Worm (Caenorhabditis elegans) whole organism, mixed stage, embryonic: Measurements from ENCODE around the gene fbxa-143.

Experiments used
- M03D4.4 ChIP-seq: sonication (generic microtip); optimal IDR thresholded peaks from 2 replicates; lab custom pipeline; 2017; ENCODE audit warnings: mild to moderate bottlenecking, missing genetic modification characterization, missing compliant biosample characterization
- bed-3 ChIP-seq: fragments of 200-800 bp; sonication (Bioruptor generic); optimal IDR thresholded peaks from 3 replicates; lab custom pipeline; 2018; ENCODE audit warnings: mild to moderate bottlenecking, missing genetic modification characterization, moderate library complexity, missing compliant biosample characterization
- blmp-1 ChIP-seq: fragments of 150-350 bp; optimal IDR thresholded peaks from 2 replicates; lab custom pipeline; 2014; ENCODE audit warnings: missing biosample characterization, missing genetic modification characterization
- ceh-43 ChIP-seq: fragments of 200-800 bp; sonication (Bioruptor generic); optimal IDR thresholded peaks from 2 replicates; lab custom pipeline; 2018; ENCODE audit warnings: mild to moderate bottlenecking, missing genetic modification characterization, moderate library complexity, missing compliant biosample characterization
- ceh-83 ChIP-seq: fragments of 200-800 bp; sonication (Bioruptor generic); optimal IDR thresholded peaks from 2 replicates; lab custom pipeline; 2018; ENCODE audit warnings: mild to moderate bottlenecking, missing genetic modification characterization, missing compliant biosample characterization
- ces-1 ChIP-seq: fragments of 150-350 bp; optimal IDR thresholded peaks from 2 replicates; lab custom pipeline; 2014; ENCODE audit warnings: missing biosample characterization, missing genetic modification reagents, missing genetic modification characterization
- cnd-1 ChIP-seq: fragments of 200-800 bp; sonication (Bioruptor generic); optimal IDR thresholded peaks from 2 replicates; lab custom pipeline; 2018; ENCODE audit warnings: mild to moderate bottlenecking, missing genetic modification characterization, missing compliant biosample characterization
- drap-1 ChIP-seq: fragments of 200-800 bp; sonication (Bioruptor generic); optimal IDR thresholded peaks from 3 replicates; lab custom pipeline; 2018; ENCODE audit warnings: mild to moderate bottlenecking, missing genetic modification characterization, missing compliant biosample characterization
- elt-1 ChIP-seq: sonication (generic microtip); optimal IDR thresholded peaks from 2 replicates; lab custom pipeline; 2017; ENCODE audit warnings: missing genetic modification characterization, mild to moderate bottlenecking, missing compliant biosample characterization, antibody characterized with exemption, moderate library complexity, borderline replicate concordance; ENCODE audit not compliant: insufficient read depth
- elt-3 ChIP-seq: fragments of 150-350 bp; optimal IDR thresholded peaks from 2 replicates; lab custom pipeline; 2014; ENCODE audit warnings: missing biosample characterization, missing genetic modification characterization
- flh-1 ChIP-seq: fragments of 200-800 bp; sonication (Bioruptor generic); optimal IDR thresholded peaks from 2 replicates; lab custom pipeline; 2018; ENCODE audit warnings: mild to moderate bottlenecking, missing genetic modification characterization, moderate library complexity, missing compliant biosample characterization
- ham-2 ChIP-seq: fragments of 200-800 bp; sonication (Bioruptor generic); optimal IDR thresholded peaks from 2 replicates; lab custom pipeline; 2018; ENCODE audit warnings: mild to moderate bottlenecking, missing genetic modification characterization, missing compliant biosample characterization
- hlh-1 ChIP-seq: fragments of 150-350 bp; optimal IDR thresholded peaks from 2 replicates; lab custom pipeline; 2014; ENCODE audit warnings: missing biosample characterization, missing genetic modification reagents, missing genetic modification characterization
- lin-13 ChIP-seq: fragments of 150-350 bp; optimal IDR thresholded peaks from 2 replicates; lab custom pipeline; 2014; ENCODE audit warnings: missing biosample characterization, missing genetic modification characterization
- lin-32 ChIP-seq: fragments of 200-800 bp; sonication (Bioruptor generic); optimal IDR thresholded peaks from 2 replicates; lab custom pipeline; 2018; ENCODE audit warnings: mild to moderate bottlenecking, missing genetic modification characterization, missing compliant biosample characterization
- lsy-2 ChIP-seq: fragments of 150-350 bp; optimal IDR thresholded peaks from 2 replicates; lab custom pipeline; 2014; ENCODE audit warnings: missing biosample characterization, missing genetic modification characterization
- mep-1 ChIP-seq: fragments of 150-350 bp; optimal IDR thresholded peaks from 2 replicates; lab custom pipeline; 2017; ENCODE audit warnings: missing biosample characterization, missing genetic modification reagents, missing genetic modification characterization, inconsistent platforms
- mls-2 ChIP-seq: sonication (generic microtip); optimal IDR thresholded peaks from 2 replicates; lab custom pipeline; 2016; ENCODE audit warnings: mild to moderate bottlenecking, missing genetic modification characterization, moderate library complexity, missing compliant biosample characterization
- nhr-12 ChIP-seq: fragments of 150-350 bp; optimal IDR thresholded peaks from 2 replicates; lab custom pipeline; 2014; ENCODE audit warnings: missing biosample characterization, missing genetic modification characterization
- nhr-2 ChIP-seq: fragments of 150-350 bp; optimal IDR thresholded peaks from 2 replicates; lab custom pipeline; 2014; ENCODE audit warnings: missing biosample characterization, missing genetic modification characterization
- nhr-237 ChIP-seq: fragments of 150-350 bp; optimal IDR thresholded peaks from 2 replicates; lab custom pipeline; 2014; ENCODE audit warnings: missing biosample characterization, missing genetic modification characterization
- nhr-28 ChIP-seq: fragments of 150-350 bp; optimal IDR thresholded peaks from 2 replicates; lab custom pipeline; 2014; ENCODE audit warnings: missing biosample characterization, missing genetic modification characterization
- nhr-76 ChIP-seq: sonication (generic microtip); optimal IDR thresholded peaks from 2 replicates; lab custom pipeline; 2017; ENCODE audit warnings: missing biosample characterization, missing genetic modification characterization
- pha-4 ChIP-seq: fragments of 150-350 bp; optimal IDR thresholded peaks from 2 replicates; lab custom pipeline; 2018; ENCODE audit warnings: missing biosample characterization, missing genetic modification reagents, missing genetic modification characterization
- snpc-4 ChIP-seq: fragments of 150-350 bp; optimal IDR thresholded peaks from 2 replicates; lab custom pipeline; 2014; ENCODE audit warnings: missing biosample characterization, missing genetic modification characterization
- sptf-1 ChIP-seq: sonication (generic microtip); optimal IDR thresholded peaks from 2 replicates; lab custom pipeline; 2017; ENCODE audit warnings: mild to moderate bottlenecking, missing genetic modification characterization, moderate library complexity, missing compliant biosample characterization
- tbx-8 ChIP-seq: fragments of 200-800 bp; sonication (Bioruptor generic); optimal IDR thresholded peaks from 2 replicates; lab custom pipeline; 2018; ENCODE audit warnings: mild to moderate bottlenecking, missing genetic modification characterization, moderate library complexity, missing compliant biosample characterization
- unc-120 ChIP-seq: sonication (generic microtip); optimal IDR thresholded peaks from 2 replicates; lab custom pipeline; 2017; ENCODE audit warnings: missing genetic modification characterization, missing compliant biosample characterization; ENCODE audit not compliant: poor library complexity, severe bottlenecking
- unc-39 ChIP-seq: fragments of 150-350 bp; optimal IDR thresholded peaks from 2 replicates; lab custom pipeline; 2014; ENCODE audit warnings: missing biosample characterization, missing genetic modification characterization
- unc-62 ChIP-seq: fragments of 150-350 bp; optimal IDR thresholded peaks from 2 replicates; lab custom pipeline; 2014; ENCODE audit warnings: missing biosample characterization, missing genetic modification reagents, missing genetic modification characterization
- zip-8 ChIP-seq: fragments of 150-350 bp; optimal IDR thresholded peaks from 2 replicates; lab custom pipeline; 2014; ENCODE audit warnings: missing biosample characterization, missing genetic modification characterization
- ztf-11 ChIP-seq: fragments of 150-350 bp; optimal IDR thresholded peaks from 2 replicates; lab custom pipeline; 2014; ENCODE audit warnings: missing biosample characterization, missing genetic modification characterization

The fbxa-143 gene

ce11 chrV:16145009-16145408 is 17.7 kb upstream of the fbxa-143 start:
- TF ChIP-seq nhr-28 (tag; lab: Kevin White, UChicago) (no peak), snpc-4 (tag; lab: Kevin White, UChicago) (no peak), lin-32 (no peak)

- TF ChIP-seq elt-3 (tag; lab: Kevin White, UChicago): no peak
- TF ChIP-seq lsy-2: no peak
- no peak for TF ChIP-seq ceh-83 (GFP tag; lab: Kevin White, UChicago)
- TF ChIP-seq bed-3 (GFP tag; lab: Kevin White, UChicago): no peak
- TF ChIP-seq tbx-8 (GFP tag; lab: Kevin White, UChicago): no peak
- no peak for TF ChIP-seq unc-62
- TF ChIP-seq cnd-1: no peak
- no peak for TF ChIP-seq zip-8
- TF ChIP-seq flh-1 (GFP tag; lab: Kevin White, UChicago): no peak
- TF ChIP-seq ztf-11: no peak
- no peak for TF ChIP-seq nhr-237 (tag; lab: Kevin White, UChicago)
- TF ChIP-seq mls-2: no peak
- TF ChIP-seq ces-1 (GFP tag; lab: Kevin White, UChicago): no peak
- TF ChIP-seq ham-2 (GFP tag; lab: Kevin White, UChicago): no peak
- no peak for TF ChIP-seq unc-39 (tag; lab: Kevin White, UChicago)
- TF ChIP-seq unc-120 (tag; lab: Kevin White, UChicago): no peak
- no peak for TF ChIP-seq mep-1 (tag; lab: Kevin White, UChicago)
Measured at ce11 chrV:16143066-16143581, 15.8 kb upstream of the fbxa-143 start, which contains the start of gene fbxa-88. TSS of gene fbxa-88 (minus strand) at chrV:16143116.

ce11 chrV:16142371-16142770 is 15.1 kb upstream of the fbxa-143 start, which contains the start of gene fbxa-18:
TSS of gene fbxa-18 (plus strand) at chrV:16142671.
- no peak for TF ChIP-seq nhr-2 (tag; lab: Kevin White, UChicago)
- TF ChIP-seq snpc-4 (tag; lab: Kevin White, UChicago): no peak
- no peak for TF ChIP-seq ztf-11
- no peak for TF ChIP-seq ham-2 (GFP tag; lab: Kevin White, UChicago)
- no peak for TF ChIP-seq ceh-83 (GFP tag; lab: Kevin White, UChicago)
- no peak for TF ChIP-seq unc-120 (tag; lab: Kevin White, UChicago)
- TF ChIP-seq elt-3 (tag; lab: Kevin White, UChicago): no peak
- no peak for TF ChIP-seq M03D4.4 (tag; lab: Kevin White, UChicago)
- TF ChIP-seq hlh-1: no peak
- TF ChIP-seq sptf-1: no peak
- no peak for TF ChIP-seq nhr-28 (tag; lab: Kevin White, UChicago)
- no peak for TF ChIP-seq unc-39 (tag; lab: Kevin White, UChicago)
- no peak for TF ChIP-seq tbx-8 (GFP tag; lab: Kevin White, UChicago)
- no peak for TF ChIP-seq bed-3 (GFP tag; lab: Kevin White, UChicago)
- no peak for TF ChIP-seq unc-62
- TF ChIP-seq mls-2: no peak
- no peak for TF ChIP-seq nhr-237 (tag; lab: Kevin White, UChicago)
- no peak for TF ChIP-seq nhr-76 (tag; lab: Kevin White, UChicago)
- TF ChIP-seq, all 35 proteins: peak for 0

- no peak for TF ChIP-seq nhr-76 (tag; lab: Kevin White, UChicago)
- no peak for TF ChIP-seq pha-4 (tag; lab: Kevin White, UChicago)
- no peak for TF ChIP-seq elt-3 (tag; lab: Kevin White, UChicago)
- no peak for TF ChIP-seq lin-32
- no peak for TF ChIP-seq sptf-1
- no peak for TF ChIP-seq ham-2 (GFP tag; lab: Kevin White, UChicago)
- TF ChIP-seq lin-13: no peak
- no peak for TF ChIP-seq unc-39 (tag; lab: Kevin White, UChicago)
- no peak for TF ChIP-seq snpc-4 (tag; lab: Kevin White, UChicago)
- no peak for TF ChIP-seq mls-2
- TF ChIP-seq blmp-1: no peak
- TF ChIP-seq, all 35 proteins: peak for 0
Measured at ce11 chrV:16141071-16141470, 13.8 kb upstream of the fbxa-143 start, which contains the start of gene clc-32. TSS of gene clc-32 (minus strand) at chrV:16141171.

ce11 chrV:16139529-16139928 is 12.2 kb upstream of the fbxa-143 start, which contains the start of gene clc-11:
TSS of gene clc-11 (minus strand) at chrV:16139629.
- TF ChIP-seq M03D4.4 (tag; lab: Kevin White, UChicago): no peak
- no peak for TF ChIP-seq lin-13
- no peak for TF ChIP-seq mep-1 (tag; lab: Kevin White, UChicago)
- TF ChIP-seq nhr-12: no peak
- TF ChIP-seq ztf-11: no peak
- no peak for TF ChIP-seq lsy-2
- no peak for TF ChIP-seq elt-1 (tag; lab: Kevin White, UChicago)
- no peak for TF ChIP-seq flh-1 (GFP tag; lab: Kevin White, UChicago)
- TF ChIP-seq unc-120 (tag; lab: Kevin White, UChicago): no peak
- no peak for TF ChIP-seq lin-32
- TF ChIP-seq nhr-2 (tag; lab: Kevin White, UChicago): no peak
- TF ChIP-seq unc-39 (tag; lab: Kevin White, UChicago): no peak
- TF ChIP-seq sptf-1: no peak
- no peak for TF ChIP-seq hlh-1
- no peak for TF ChIP-seq drap-1 (GFP tag; lab: Kevin White, UChicago)
- TF ChIP-seq bed-3 (GFP tag; lab: Kevin White, UChicago): no peak
- TF ChIP-seq ceh-43 (GFP tag; lab: Kevin White, UChicago): no peak
- TF ChIP-seq tbx-8 (GFP tag; lab: Kevin White, UChicago): no peak
- TF ChIP-seq zip-8: no peak
- TF ChIP-seq nhr-76 (tag; lab: Kevin White, UChicago): no peak
